Worm (Caenorhabditis elegans) whole organism, midembryonic: Measurements from ENCODE around the gene srxa-2.

ENCODE experiments used
- T22C8.4 ChIP-seq: fragments of 200-800 bp; sonication (Bioruptor generic); IDR thresholded peaks from 2 replicates; pipeline ENCODE4 v1.3.6; 2022; ENCODE audit warnings: missing genetic modification characterization, missing compliant biosample characterization
- cog-1 ChIP-seq: sonication (generic microtip); optimal IDR thresholded peaks from 2 replicates; lab custom pipeline; 2016; ENCODE audit warnings: missing genetic modification characterization, missing compliant biosample characterization
- flt-1 ChIP-seq: fragments of 200-800 bp; sonication (Bioruptor generic); IDR thresholded peaks from 2 replicates; pipeline ENCODE4 v1.3.6; 2022; ENCODE audit warnings: missing genetic modification characterization, missing compliant biosample characterization
- klf-2 ChIP-seq: fragments of 200-800 bp; sonication (Bioruptor generic); conservative IDR thresholded peaks from 2 replicates; pipeline ENCODE4 v1.3.6; 2022; ENCODE audit warnings: missing genetic modification reagents, missing genetic modification characterization, missing compliant biosample characterization
- med-1 ChIP-seq: sonication (generic microtip); optimal IDR thresholded peaks from 2 replicates; lab custom pipeline; 2017; ENCODE audit warnings: missing genetic modification characterization, mild to moderate bottlenecking, missing compliant biosample characterization, antibody characterized with exemption, missing genetic modification reagents; ENCODE audit not compliant: insufficient read depth
- ref-1 ChIP-seq: fragments of 200-800 bp; sonication (Bioruptor generic); conservative IDR thresholded peaks from 2 replicates; pipeline ENCODE4 v1.3.6; 2022; ENCODE audit warnings: missing genetic modification reagents, missing genetic modification characterization, missing compliant biosample characterization
- tab-1 ChIP-seq: fragments of 200-800 bp; sonication (Bioruptor generic); IDR thresholded peaks from 2 replicates; pipeline ENCODE4 v1.3.6; 2022; ENCODE audit warnings: missing genetic modification characterization, missing compliant biosample characterization
- ztf-23 ChIP-seq: fragments of 200-800 bp; sonication (Bioruptor generic); IDR thresholded peaks from 2 replicates; pipeline ENCODE4 v1.3.6; 2022; ENCODE audit warnings: missing genetic modification reagents, missing genetic modification characterization, missing compliant biosample characterization
- ztf-29 ChIP-seq: fragments of 200-800 bp; sonication (Bioruptor generic); IDR thresholded peaks from 2 replicates; pipeline ENCODE4 v1.3.6; 2022; ENCODE audit warnings: missing genetic modification reagents, missing genetic modification characterization, missing compliant biosample characterization

ce11 chrIV:9427959-9428358, 4.8 kb downstream of the srxa-2 start, which contains the start of gene F59B8.1:
- no peak for TF ChIP-seq med-1 (GFP tag; lab: Kevin White, UChicago)
- TF ChIP-seq klf-2 (GFP tag; lab: Robert Waterston, UW), result no peak
- TF ChIP-seq cog-1 (tag; lab: Kevin White, UChicago), result no peak
- TF ChIP-seq flt-1, result no peak
- no peak for TF ChIP-seq ref-1 (GFP tag; lab: Robert Waterston, UW)
- TF ChIP-seq ztf-29 (GFP tag; lab: Robert Waterston, UW), result no peak
- no peak for TF ChIP-seq tab-1 (GFP tag; lab: Robert Waterston, UW)
- TF ChIP-seq T22C8.4 (GFP tag; lab: Robert Waterston, UW), result no peak
- no peak for TF ChIP-seq ztf-23
